Worm (Caenorhabditis elegans): ENCODE results near the gene nos-1.

The nos-1 gene

DNA sequence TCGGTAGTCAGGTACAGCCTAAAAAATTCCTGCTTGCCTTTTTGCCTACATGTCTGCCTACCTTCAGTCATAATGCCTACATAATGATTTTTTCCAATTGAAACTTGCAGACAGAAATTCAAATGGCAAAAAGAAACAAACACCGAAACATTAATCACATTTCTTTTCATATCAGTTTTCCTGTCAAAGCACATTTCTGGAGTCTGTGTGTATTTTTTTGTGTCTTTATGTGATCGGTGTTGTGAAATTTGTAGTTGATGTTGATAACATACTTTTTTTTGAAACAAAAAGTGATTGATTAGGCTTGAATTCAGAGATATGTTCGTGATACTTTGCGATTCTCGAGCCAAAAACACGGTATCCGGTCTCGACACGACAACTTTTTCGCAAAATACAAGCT, 3.6 kb downstream of the nos-1 start:
- TF ChIP-seq alr-1 (tag; optimal IDR thresholded peaks at IDR 0.05) (no peak), ceh-82 (tag; optimal IDR thresholded peaks at IDR 0.05) (no peak), ZK546.5 (tag; optimal IDR thresholded peaks at IDR 0.05) (no peak), unc-39 (tag; optimal IDR thresholded peaks at IDR 0.05) (no peak), crh-2 (tag; optimal IDR thresholded peaks at IDR 0.05) (no peak), aly-2 (tag; optimal IDR thresholded peaks at IDR 0.05) (no peak), egl-27 (tag; optimal IDR thresholded peaks at IDR 0.05) (no peak), peb-1 (tag; optimal IDR thresholded peaks at IDR 0.05) (no peak), F13H6.1 (tag; optimal IDR thresholded peaks at IDR 0.05) (no peak), ztf-1 (GFP tag; conservative IDR thresholded peaks at IDR 0.05) (no peak), nhr-21 (tag; optimal IDR thresholded peaks at IDR 0.05) (no peak), nhr-77 (tag; optimal IDR thresholded peaks at IDR 0.05) (no peak), unc-55 (GFP tag; optimal IDR thresholded peaks at IDR 0.05) (no peak)

- TF ChIP-seq alr-1 (tag; optimal IDR thresholded peaks at IDR 0.05) (no peak), nhr-12 (tag; optimal IDR thresholded peaks at IDR 0.05) (no peak), blmp-1 (tag; optimal IDR thresholded peaks at IDR 0.05; ENCODE audit: insufficient read depth) (no peak), C34F6.9 (tag; optimal IDR thresholded peaks at IDR 0.05) (no peak), elt-3 (tag; optimal IDR thresholded peaks at IDR 0.05) (no peak), unc-62 (GFP tag; optimal IDR thresholded peaks at IDR 0.05) (no peak), sma-9 (GFP tag; optimal IDR thresholded peaks at IDR 0.05) (no peak), sma-9 (tag; optimal IDR thresholded peaks at IDR 0.05) (no peak), Y55F3AM.14 (GFP tag; optimal IDR thresholded peaks at IDR 0.05) (no peak), ztf-4 (tag; optimal IDR thresholded peaks at IDR 0.05) (no peak), nhr-77 (tag; optimal IDR thresholded peaks at IDR 0.05) (no peak), lin-39 (tag; optimal IDR thresholded peaks at IDR 0.05) (no peak), nhr-21 (tag; optimal IDR thresholded peaks at IDR 0.05) (no peak)
Measured at ce11 chrII:10948236-10949025, 4.5 kb downstream of the nos-1 start.

ce11 chrII:10947317-10947716, 5.6 kb downstream of the nos-1 start, which contains the start of the genes tceb-3 and gskl-1:
Gene tceb-3 (minus strand): TSS chrII:10947417.
Gene gskl-1 (plus strand): TSS chrII:10947559.
- TF ChIP-seq egl-27 (tag; optimal IDR thresholded peaks at IDR 0.05) (no peak), ama-1 (optimal IDR thresholded peaks at IDR 0.05) (no peak), fos-1 (tag; optimal IDR thresholded peaks at IDR 0.05) (no peak), aly-2 (tag; optimal IDR thresholded peaks at IDR 0.05) (no peak)

- TF ChIP-seq nhr-25 (tag; optimal IDR thresholded peaks at IDR 0.05): peak; percentile 2
- peak; percentile 16 for TF ChIP-seq ztf-4 (tag; optimal IDR thresholded peaks at IDR 0.05)
- no peak for TF ChIP-seq blmp-1 (tag; optimal IDR thresholded peaks at IDR 0.05; ENCODE audit: insufficient read depth)
- TF ChIP-seq unc-62 (GFP tag; optimal IDR thresholded peaks at IDR 0.05): no peak
- TF ChIP-seq peb-1 (tag; optimal IDR thresholded peaks at IDR 0.05): no peak
- TF ChIP-seq gmeb-1 (tag; optimal IDR thresholded peaks at IDR 0.05): no peak
- no peak for TF ChIP-seq sma-3 (GFP tag; optimal IDR thresholded peaks at IDR 0.05)
- TF ChIP-seq C34F6.9 (tag; optimal IDR thresholded peaks at IDR 0.05): peak; percentile 58
- TF ChIP-seq mab-5 (tag; optimal IDR thresholded peaks at IDR 0.05): peak; percentile 68
- TF ChIP-seq unc-55 (GFP tag; optimal IDR thresholded peaks at IDR 0.05): peak; percentile 57
- TF ChIP-seq crh-2 (tag; optimal IDR thresholded peaks at IDR 0.05): no peak
- peak; percentile 20 for TF ChIP-seq ceh-16 (tag; optimal IDR thresholded peaks at IDR 0.05)
- TF ChIP-seq mbf-1 (tag; optimal IDR thresholded peaks at IDR 0.05): no peak
- peak; percentile 6 for TF ChIP-seq F13H6.1 (tag; optimal IDR thresholded peaks at IDR 0.05)
- peak; percentile 84 for TF ChIP-seq lin-39 (tag; optimal IDR thresholded peaks at IDR 0.05)
- peak; percentile 28 for TF ChIP-seq fos-1 (tag; optimal IDR thresholded peaks at IDR 0.05)
- peak in 1 of 2 experiments; percentile 50 for TF ChIP-seq lsy-2 (tag; optimal IDR thresholded peaks at IDR 0.05)
- peak in 1 of 2 experiments; percentile 23 for TF ChIP-seq mdl-1 (tag; optimal IDR thresholded peaks at IDR 0.05)
- no peak for TF ChIP-seq snpc-4 (tag; optimal IDR thresholded peaks at IDR 0.05)
- TF ChIP-seq dmd-4 (tag; optimal IDR thresholded peaks at IDR 0.05): no peak
- TF ChIP-seq sem-4 (tag; optimal IDR thresholded peaks at IDR 0.05): peak; percentile 44
- no peak for TF ChIP-seq skn-1 (tag; optimal IDR thresholded peaks at IDR 0.05)
- TF ChIP-seq nhr-129 (tag; optimal IDR thresholded peaks at IDR 0.05): peak; percentile 64
- TF ChIP-seq sma-9 (GFP tag; optimal IDR thresholded peaks at IDR 0.05): peak; percentile 11
- no peak for TF ChIP-seq sma-9 (tag; optimal IDR thresholded peaks at IDR 0.05)
- TF ChIP-seq zag-1 (tag; optimal IDR thresholded peaks at IDR 0.05): no peak
Measured at ce11 chrII:10946848-10947247, 6.1 kb downstream of the nos-1 start.
